Worm (Caenorhabditis elegans) whole organism, midembryonic: ENCODE results near the gene ZK669.3.

ENCODE experiments used
- cog-1 ChIP-seq: sonication (generic microtip); optimal IDR thresholded peaks from 2 replicates; lab custom pipeline; 2016; ENCODE audit warnings: missing genetic modification characterization, missing compliant biosample characterization
- flt-1 ChIP-seq: fragments of 200-800 bp; sonication (Bioruptor generic); IDR thresholded peaks from 2 replicates; pipeline ENCODE4 v1.3.6; 2022; ENCODE audit warnings: missing genetic modification characterization, missing compliant biosample characterization
- ztf-23 ChIP-seq: fragments of 200-800 bp; sonication (Bioruptor generic); IDR thresholded peaks from 2 replicates; pipeline ENCODE4 v1.3.6; 2022; ENCODE audit warnings: missing genetic modification reagents, missing genetic modification characterization, missing compliant biosample characterization

DNA sequence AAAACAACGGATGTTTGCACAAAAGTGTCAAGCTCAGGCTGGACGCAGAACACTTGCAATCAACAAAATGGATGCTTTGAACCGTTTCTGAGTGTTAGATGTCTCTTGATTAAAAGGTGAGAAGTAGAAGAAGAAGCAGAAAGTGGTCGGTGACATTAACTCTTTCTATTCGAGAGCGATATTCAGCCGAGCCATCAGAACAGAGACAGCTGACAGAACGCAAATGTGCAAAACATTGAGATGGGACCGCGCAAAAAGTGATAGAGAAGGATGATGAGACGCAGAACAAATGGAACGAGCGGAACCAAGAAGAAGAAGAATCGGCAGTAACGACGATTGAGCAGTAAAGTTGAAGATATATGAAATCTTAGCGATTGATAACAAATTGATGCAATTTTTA is 5.3 kb upstream of the ZK669.3 start:
- TF ChIP-seq flt-1 (no peak), cog-1 (tag; lab: Kevin White, UChicago) (no peak), ztf-23 (GFP tag; lab: Robert Waterston, UW) (no peak)
